Fruit fly (Drosophila melanogaster) whole organism, embryonic: Measurements from ENCODE around the gene CG42495.
A peak's percentile ranks its signal among the peaks of the same experiment; 100 is the strongest.

Experiments
- Bgb ChIP-seq: fragments of 200-800 bp; sonication (Bioruptor generic); IDR thresholded peaks from 2 replicates; pipeline ENCODE4 v1.3.6; 2022; ENCODE audit warnings: missing biosample characterization, missing genetic modification characterization; ENCODE audit not compliant: partially characterized antibody
- CG10321 ChIP-seq: fragments of 200-800 bp; sonication (Bioruptor generic); IDR thresholded peaks from 2 replicates; pipeline ENCODE4 v1.3.6; 2022; ENCODE audit warnings: missing biosample characterization, missing genetic modification characterization
- CG11093 ChIP-seq: fragments of 200-800 bp; sonication (Bioruptor generic); IDR thresholded peaks from 3 replicates; pipeline ENCODE4 v1.3.6; 2022; ENCODE audit warnings: missing biosample characterization, missing genetic modification characterization
- CG13894 ChIP-seq: fragments of 200-800 bp; sonication (Bioruptor generic); optimal IDR thresholded peaks from 3 replicates; lab custom pipeline; 2018; ENCODE audit warnings: missing biosample characterization, mild to moderate bottlenecking, missing genetic modification characterization, moderate library complexity
- CG14014 ChIP-seq: fragments of 200-800 bp; sonication (Bioruptor generic); IDR thresholded peaks from 2 replicates; pipeline ENCODE4 v1.3.6; 2022; ENCODE audit warnings: missing biosample characterization, missing genetic modification characterization
- CG16779 ChIP-seq: fragments of 200-800 bp; sonication (Bioruptor generic); IDR thresholded peaks from 2 replicates; pipeline ENCODE4 v1.3.6; 2022; ENCODE audit warnings: missing biosample characterization, missing genetic modification characterization
- CG18599 ChIP-seq: fragments of 200-800 bp; sonication (Bioruptor generic); optimal IDR thresholded peaks from 3 replicates; lab custom pipeline; 2017; ENCODE audit warnings: missing biosample characterization, missing genetic modification characterization, mild to moderate bottlenecking, moderate library complexity, missing genetic modification reagents
- CG2199 ChIP-seq: fragments of 200-800 bp; sonication (Bioruptor generic); IDR thresholded peaks from 3 replicates; pipeline ENCODE4 v1.3.6; 2022; ENCODE audit warnings: missing biosample characterization, missing genetic modification characterization
- CG30020 ChIP-seq: fragments of 200-800 bp; optimal IDR thresholded peaks from 2 replicates; lab custom pipeline; 2019; ENCODE audit warnings: missing biosample characterization, mild to moderate bottlenecking, missing genetic modification characterization, moderate library complexity
- CG31365 ChIP-seq: fragments of 200-800 bp; sonication (Bioruptor generic); optimal IDR thresholded peaks from 2 replicates; lab custom pipeline; 2018; ENCODE audit warnings: missing biosample characterization, mild to moderate bottlenecking, missing genetic modification characterization
- CG31441 ChIP-seq: fragments of 200-800 bp; sonication (Bioruptor generic); IDR thresholded peaks from 2 replicates; pipeline ENCODE4 v1.3.6; 2022; ENCODE audit warnings: missing biosample characterization, missing genetic modification characterization
- CG42726 ChIP-seq: fragments of 200-800 bp; sonication (Bioruptor generic); IDR thresholded peaks from 2 replicates; pipeline ENCODE4 v1.3.6; 2022; ENCODE audit warnings: missing biosample characterization, missing genetic modification characterization; ENCODE audit not compliant: partially characterized antibody
- CG4360 ChIP-seq: fragments of 200-800 bp; sonication (Bioruptor generic); IDR thresholded peaks from 2 replicates; pipeline ENCODE4 v1.3.6; 2022; ENCODE audit warnings: missing biosample characterization, missing genetic modification characterization
- CG8290 ChIP-seq, 3 experiments: fragments of 200-800 bp; sonication (Bioruptor generic); optimal IDR thresholded peaks; 2 replicates each; lab custom pipeline; 2016 to 2019; ENCODE audit warnings: missing biosample characterization in 3 of 3, missing genetic modification characterization in 3 of 3, mild to moderate bottlenecking in 2 of 3, moderate library complexity in 1 of 3
- CG8924 ChIP-seq: fragments of 200-800 bp; optimal IDR thresholded peaks from 3 replicates; lab custom pipeline; 2019; ENCODE audit warnings: missing biosample characterization, mild to moderate bottlenecking, missing genetic modification characterization, moderate library complexity
- CG9797 ChIP-seq: fragments of 200-800 bp; sonication (Bioruptor generic); optimal IDR thresholded peaks from 3 replicates; lab custom pipeline; 2018; ENCODE audit warnings: missing biosample characterization, mild to moderate bottlenecking, missing genetic modification characterization
- Dip3 ChIP-seq: fragments of 200-800 bp; sonication (Bioruptor generic); optimal IDR thresholded peaks from 3 replicates; lab custom pipeline; 2016; ENCODE audit warnings: missing biosample characterization, missing genetic modification characterization
- HLH54F ChIP-seq: fragments of 200-800 bp; sonication (Bioruptor generic); optimal IDR thresholded peaks from 3 replicates; lab custom pipeline; 2016; ENCODE audit warnings: missing biosample characterization, missing genetic modification characterization
- Hey ChIP-seq: fragments of 200-800 bp; sonication (Bioruptor generic); optimal IDR thresholded peaks from 3 replicates; lab custom pipeline; 2018; ENCODE audit warnings: missing biosample characterization, mild to moderate bottlenecking, missing genetic modification characterization
- Kr ChIP-seq: fragments of 200-800 bp; sonication (Bioruptor generic); optimal IDR thresholded peaks from 2 replicates; lab custom pipeline; 2017; ENCODE audit warnings: missing biosample characterization, mild to moderate bottlenecking, missing genetic modification characterization
- Lhr ChIP-seq: fragments of 200-800 bp; sonication (Bioruptor generic); optimal IDR thresholded peaks from 3 replicates; lab custom pipeline; 2017; ENCODE audit warnings: mild to moderate bottlenecking, missing biosample characterization, missing genetic modification reagents, missing genetic modification characterization
- MBD-R2 ChIP-seq: fragments of 200-800 bp; sonication (Bioruptor generic); IDR thresholded peaks from 2 replicates; pipeline ENCODE4 v1.3.6; 2022; ENCODE audit warnings: missing biosample characterization, missing genetic modification characterization
- Nf-YA ChIP-seq: fragments of 200-800 bp; sonication (Bioruptor generic); IDR thresholded peaks from 2 replicates; pipeline ENCODE4 v1.3.6; 2022; ENCODE audit warnings: missing biosample characterization, missing genetic modification characterization
- Optix ChIP-seq: fragments of 200-800 bp; sonication (Bioruptor generic); IDR thresholded peaks from 3 replicates; pipeline ENCODE4 v1.3.6; 2022; ENCODE audit warnings: missing biosample characterization, missing genetic modification characterization
- Rfx ChIP-seq: fragments of 200-800 bp; sonication (Bioruptor generic); IDR thresholded peaks from 2 replicates; pipeline ENCODE4 v1.3.6; 2022; ENCODE audit warnings: missing biosample characterization, missing genetic modification characterization
- Six4 ChIP-seq: fragments of 200-800 bp; sonication (Bioruptor generic); optimal IDR thresholded peaks from 2 replicates; lab custom pipeline; 2016; ENCODE audit warnings: missing biosample characterization, missing genetic modification characterization
- Stat92E ChIP-seq, 3 experiments: fragments of >200 bp in 2 of 3; fragments of 200-800 bp in 1 of 3; sonication (Bioruptor generic) in 1 of 3; optimal IDR thresholded peaks; 2 replicates each; lab custom pipeline; 2017 to 2019; ENCODE audit warnings: missing biosample characterization in 3 of 3, missing genetic modification characterization in 3 of 3, mild to moderate bottlenecking in 1 of 3, moderate library complexity in 1 of 3
- ab ChIP-seq: fragments of 200-800 bp; sonication (Bioruptor generic); optimal IDR thresholded peaks from 2 replicates; lab custom pipeline; 2016; ENCODE audit warnings: missing biosample characterization, missing genetic modification characterization
- ac ChIP-seq: fragments of 200-800 bp; sonication (Bioruptor generic); optimal IDR thresholded peaks from 3 replicates; lab custom pipeline; 2017; ENCODE audit warnings: missing biosample characterization, mild to moderate bottlenecking, missing genetic modification characterization
- chm ChIP-seq: fragments of 200-800 bp; sonication (Bioruptor generic); IDR thresholded peaks from 2 replicates; pipeline ENCODE4 v1.3.6; 2022; ENCODE audit warnings: missing biosample characterization, missing genetic modification characterization
- crol ChIP-seq: fragments of 200-800 bp; sonication (Bioruptor generic); IDR thresholded peaks from 2 replicates; pipeline ENCODE4 v1.3.6; 2022; ENCODE audit warnings: missing biosample characterization, missing genetic modification characterization
- en ChIP-seq: fragments of 200-800 bp; sonication (Bioruptor generic); optimal IDR thresholded peaks from 2 replicates; lab custom pipeline; 2016; ENCODE audit warnings: missing biosample characterization, missing genetic modification characterization
- gsb-n ChIP-seq: fragments of 200-800 bp; sonication (Bioruptor generic); optimal IDR thresholded peaks from 3 replicates; lab custom pipeline; 2018; ENCODE audit warnings: missing biosample characterization, mild to moderate bottlenecking, missing genetic modification characterization
- ind ChIP-seq: fragments of 200-800 bp; sonication (Bioruptor generic); optimal IDR thresholded peaks from 3 replicates; lab custom pipeline; 2016; ENCODE audit warnings: missing biosample characterization, missing genetic modification characterization
- kah ChIP-seq: fragments of 200-800 bp; sonication (Bioruptor generic); optimal IDR thresholded peaks from 2 replicates; lab custom pipeline; 2018; ENCODE audit warnings: missing biosample characterization, mild to moderate bottlenecking, missing genetic modification characterization
- p53 ChIP-seq: fragments of 200-800 bp; sonication (Bioruptor generic); optimal IDR thresholded peaks from 2 replicates; lab custom pipeline; 2016; ENCODE audit warnings: missing biosample characterization, missing genetic modification characterization
- pros ChIP-seq: fragments of 200-800 bp; sonication (Bioruptor generic); optimal IDR thresholded peaks from 3 replicates; lab custom pipeline; 2019; ENCODE audit warnings: missing biosample characterization, mild to moderate bottlenecking, missing genetic modification characterization, moderate library complexity
- psq ChIP-seq: fragments of 200-800 bp; sonication (Bioruptor generic); optimal IDR thresholded peaks from 2 replicates; lab custom pipeline; 2017; ENCODE audit warnings: missing biosample characterization, missing genetic modification characterization
- row ChIP-seq: fragments of 200-800 bp; sonication (Bioruptor generic); IDR thresholded peaks from 3 replicates; pipeline ENCODE4 v1.3.6; 2022; ENCODE audit warnings: missing biosample characterization, missing genetic modification characterization
- sqz ChIP-seq: fragments of 200-800 bp; sonication (Bioruptor generic); optimal IDR thresholded peaks from 3 replicates; lab custom pipeline; 2018; ENCODE audit warnings: missing biosample characterization, mild to moderate bottlenecking, missing genetic modification characterization
- tap ChIP-seq: fragments of 200-800 bp; optimal IDR thresholded peaks from 3 replicates; lab custom pipeline; 2019; ENCODE audit warnings: missing biosample characterization, mild to moderate bottlenecking, missing genetic modification characterization, moderate library complexity
- usp ChIP-seq: fragments of >200 bp; optimal IDR thresholded peaks from 2 replicates; lab custom pipeline; 2017; ENCODE audit warnings: missing biosample characterization, missing genetic modification characterization
- zen ChIP-seq: fragments of 200-800 bp; sonication (Bioruptor generic); optimal IDR thresholded peaks from 3 replicates; lab custom pipeline; 2018; ENCODE audit warnings: missing biosample characterization, mild to moderate bottlenecking, missing genetic modification characterization, moderate library complexity

The CG42495 gene

dm6 chr3L:18629874-18630273 lies 37.3 kb upstream of the CG42495 start:
- no peak for TF ChIP-seq MBD-R2 (GFP tag; lab: Robert Waterston, UW)
- TF ChIP-seq sqz (GFP tag; lab: Kevin White, UChicago): no peak
- TF ChIP-seq Dip3 (GFP tag; lab: Kevin White, UChicago): no peak
- TF ChIP-seq pros (GFP tag; lab: Kevin White, UChicago): no peak
- TF ChIP-seq Nf-YA (GFP tag; lab: Robert Waterston, UW): no peak
- TF ChIP-seq CG4360 (GFP tag; lab: Robert Waterston, UW): no peak
- TF ChIP-seq CG2199 (GFP tag; lab: Robert Waterston, UW): peak; percentile 86
- peak; percentile 28 for TF ChIP-seq gsb-n (tag; lab: Kevin White, UChicago)
- TF ChIP-seq CG14014 (GFP tag; lab: Robert Waterston, UW): no peak
- TF ChIP-seq Bgb (GFP tag; lab: Robert Waterston, UW): no peak
- no peak for TF ChIP-seq tap (tag; lab: Kevin White, UChicago)
- no peak for TF ChIP-seq ind
- no peak for TF ChIP-seq ab
- no peak for TF ChIP-seq psq (GFP tag; lab: Kevin White, UChicago)
- no peak for TF ChIP-seq chm (GFP tag; lab: Robert Waterston, UW)
- no peak for TF ChIP-seq CG10321 (GFP tag; lab: Robert Waterston, UW)
- no peak for TF ChIP-seq CG9797 (GFP tag; lab: Kevin White, UChicago)
- TF ChIP-seq CG16779 (GFP tag; lab: Robert Waterston, UW): no peak
- no peak for TF ChIP-seq CG42726 (GFP tag; lab: Robert Waterston, UW)
- TF ChIP-seq HLH54F: no peak
- no peak for TF ChIP-seq en
- TF ChIP-seq CG8290 (GFP tag; optimal IDR thresholded peaks at IDR 0.05; lab: Kevin White, UChicago): peak; percentile 28
- no peak for TF ChIP-seq CG8290 (tag; optimal IDR thresholded peaks at IDR 0.05; lab: Kevin White, UChicago)
- TF ChIP-seq CG13894 (tag; lab: Kevin White, UChicago): peak; percentile 55
- peak in 1 of 3 experiments; percentile 97 for TF ChIP-seq Stat92E (GFP tag; optimal IDR thresholded peaks at IDR 0.05; lab: Kevin White, UChicago)
- TF ChIP-seq CG31441 (GFP tag; lab: Robert Waterston, UW): no peak
- TF ChIP-seq CG8924 (tag; lab: Kevin White, UChicago): no peak
- no peak for TF ChIP-seq p53 (GFP tag; lab: Kevin White, UChicago)
- TF ChIP-seq Hey (tag; lab: Kevin White, UChicago): no peak
- no peak for TF ChIP-seq Kr (GFP tag; lab: Kevin White, UChicago)
- TF ChIP-seq CG18599 (GFP tag; lab: Kevin White, UChicago): peak; percentile 13
- TF ChIP-seq CG31365 (tag; lab: Kevin White, UChicago): no peak
- no peak for TF ChIP-seq row (GFP tag; lab: Robert Waterston, UW)
- no peak for TF ChIP-seq Rfx (GFP tag; lab: Robert Waterston, UW)
- no peak for TF ChIP-seq Six4
- TF ChIP-seq Lhr: no peak
- TF ChIP-seq kah (GFP tag; lab: Kevin White, UChicago): no peak
- peak; percentile 59; the same call in 1 of the 2 replicates for TF ChIP-seq crol (GFP tag; lab: Robert Waterston, UW)
- TF ChIP-seq Optix (GFP tag; lab: Robert Waterston, UW): no peak
- TF ChIP-seq usp (GFP tag; lab: Kevin White, UChicago): no peak
- TF ChIP-seq CG30020: no peak
- TF ChIP-seq ac (GFP tag; lab: Kevin White, UChicago): no peak
- TF ChIP-seq zen (tag; lab: Kevin White, UChicago): peak; percentile 0
- no peak for TF ChIP-seq CG11093
